Fruit fly (Drosophila melanogaster): Measurements from ENCODE around the gene Mur89F.

DNA sequence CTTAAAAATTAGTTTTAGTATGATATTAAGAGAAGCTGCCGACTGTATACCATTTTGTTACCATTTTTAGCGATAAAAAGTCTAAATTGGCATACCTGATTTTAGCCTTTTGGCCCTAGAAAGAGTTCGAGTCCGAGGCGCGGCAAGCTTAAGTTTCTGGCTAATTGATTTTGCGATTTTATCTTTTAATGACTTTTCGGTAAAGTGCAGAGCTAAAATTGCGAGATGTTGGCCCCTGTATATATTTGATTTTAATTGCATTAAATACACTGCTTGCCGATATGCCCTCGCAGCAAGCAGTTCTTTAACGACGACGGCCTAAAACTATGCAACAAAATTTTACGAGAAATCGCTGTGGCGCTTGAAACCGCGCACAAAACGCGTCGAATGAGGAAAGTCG is 29.6 kb upstream of the Mur89F start:
- TF ChIP-seq pan (optimal IDR thresholded peaks at IDR 0.05) (no peak), CG8478 (optimal IDR thresholded peaks at IDR 0.05) (no peak), EcR (GFP tag; optimal IDR thresholded peaks at IDR 0.05) (no peak), psq (optimal IDR thresholded peaks at IDR 0.05) (no peak), Dll (optimal IDR thresholded peaks at IDR 0.05) (no peak)

All from whole organism.